Fruit fly (Drosophila melanogaster): ENCODE data around the gene mira.

DNA sequence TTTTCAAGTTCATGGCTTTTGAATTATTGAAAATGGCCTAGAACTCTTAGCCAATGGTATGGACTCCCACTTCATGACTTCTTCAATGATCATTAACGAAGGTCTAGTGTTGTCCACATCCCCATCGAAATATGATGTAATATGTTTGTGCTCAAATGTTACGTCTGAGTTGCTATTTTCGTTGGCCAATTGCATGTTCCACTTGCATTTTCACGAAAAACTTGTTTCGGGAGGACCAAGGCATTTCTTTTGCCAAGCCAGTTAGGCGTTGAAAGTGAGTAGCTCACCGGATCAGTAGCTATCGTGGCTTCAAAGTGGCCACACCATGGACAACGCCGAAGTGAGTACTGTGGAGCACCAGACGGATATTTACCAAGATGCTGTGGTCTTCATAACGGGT is 16.7 kb downstream of the mira start, which contains the start of gene CG4770:
- TF ChIP-seq CG5204 (GFP tag; optimal IDR thresholded peaks at IDR 0.05) (no peak), Hr96 (GFP tag; optimal IDR thresholded peaks at IDR 0.05) (no peak), pad (GFP tag; optimal IDR thresholded peaks at IDR 0.05) (no peak), tj (GFP tag; optimal IDR thresholded peaks at IDR 0.05) (no peak), CG33017 (tag; optimal IDR thresholded peaks at IDR 0.05) (no peak)
